Fruit fly (Drosophila melanogaster) ovary, adult (tissue): ENCODE data around the gene CG17375.

Source experiments
- CG17801 ChIP-seq: fragments of 200-800 bp; optimal IDR thresholded peaks from 2 replicates; lab custom pipeline; 2019; ENCODE audit warnings: missing biosample characterization, mild to moderate bottlenecking, missing genetic modification characterization, moderate library complexity; ENCODE audit not compliant: partially characterized antibody

Gene CG17375

dm6 chr2L:6805783-6806182 lies at the start of gene CG17375:
Gene CG17375 (minus strand): TSS chr2L:6805792.
- TF ChIP-seq CG17801: no peak

- TF ChIP-seq CG17801: no peak
Observed at dm6 chr2L:6853917-6854316, 48.3 kb upstream of the CG17375 start.

- no peak for TF ChIP-seq CG17801
Observed at dm6 chr2L:6851963-6852671, 46.5 kb upstream of the CG17375 start, which contains the start of gene Rca1. Gene Rca1 (plus strand): TSS chr2L:6852315.

dm6 chr2L:6850963-6851362 lies 45.4 kb upstream of the CG17375 start:
- TF ChIP-seq CG17801: no peak

DNA sequence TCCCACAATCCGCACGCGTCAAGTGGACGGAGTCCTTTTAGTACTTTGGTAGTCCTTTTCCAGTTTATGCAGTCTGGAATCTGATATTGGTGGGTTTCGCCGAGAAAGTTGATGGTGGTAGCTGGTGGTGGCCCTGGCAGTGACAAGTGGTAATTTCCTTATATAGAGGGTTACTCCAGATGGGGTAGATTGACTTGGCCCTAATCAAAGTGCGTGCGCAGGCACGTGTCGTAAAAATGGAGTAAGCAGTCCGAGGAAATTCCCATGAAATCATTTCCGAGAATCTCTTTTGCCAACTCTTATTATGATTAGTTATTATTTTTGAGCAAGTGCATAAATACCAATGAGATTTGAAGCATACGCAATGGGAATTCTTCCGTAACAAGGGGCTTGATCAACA lies 37.8 kb upstream of the CG17375 start:
- TF ChIP-seq CG17801: no peak

- TF ChIP-seq CG17801: no peak
Observed at dm6 chr2L:6841349-6841748, 35.8 kb upstream of the CG17375 start.

- TF ChIP-seq CG17801: no peak
Observed at dm6 chr2L:6837829-6838228, 32.2 kb upstream of the CG17375 start.

dm6 chr2L:6836114-6836513 lies 30.5 kb upstream of the CG17375 start:
- no peak for TF ChIP-seq CG17801

DNA sequence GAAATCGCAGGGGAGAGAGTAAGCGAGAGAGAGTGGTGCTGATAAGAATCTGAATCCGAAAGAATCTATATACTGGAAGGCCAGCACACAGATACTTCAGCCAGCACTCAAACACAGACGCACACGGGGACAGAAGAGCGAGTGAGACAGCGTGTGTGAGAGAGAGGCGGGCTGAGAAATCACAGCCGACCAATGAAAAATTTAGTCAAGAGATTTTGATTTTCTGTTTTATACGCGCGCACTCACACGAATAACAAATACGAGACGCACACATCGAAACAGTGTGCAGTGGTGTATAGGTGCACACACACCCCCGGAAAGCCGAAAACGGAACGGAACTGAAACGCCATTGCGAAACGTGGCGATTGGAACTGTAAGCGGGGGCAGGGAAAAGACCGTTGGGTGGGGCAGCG lies 28.1 kb upstream of the CG17375 start:
- TF ChIP-seq CG17801: no peak

DNA sequence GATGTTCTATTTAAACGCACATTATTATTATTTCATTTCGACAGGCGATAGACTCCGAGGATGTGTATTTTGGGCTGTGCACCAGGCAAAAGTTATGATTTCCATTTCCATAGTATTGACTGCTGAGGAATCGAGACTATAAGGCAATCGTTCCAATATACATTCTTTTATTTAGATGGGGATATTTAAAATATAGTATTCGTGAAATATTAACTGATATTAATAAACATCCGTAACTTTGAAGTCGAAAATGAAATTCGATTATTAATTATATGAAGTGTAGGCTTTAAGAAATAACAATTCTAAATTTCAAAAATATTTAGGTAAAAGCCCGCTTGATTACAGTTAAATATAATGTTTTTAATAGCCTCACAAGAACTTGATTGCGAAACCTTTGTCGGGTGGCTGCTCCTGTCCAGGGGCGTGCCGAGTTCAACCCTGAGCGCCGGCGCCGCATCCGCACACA lies 24.7 kb upstream of the CG17375 start:
- TF ChIP-seq CG17801: no peak

- no peak for TF ChIP-seq CG17801
Observed at dm6 chr2L:6827558-6828122, 22.0 kb upstream of the CG17375 start.

dm6 chr2L:6826298-6826697 lies 20.7 kb upstream of the CG17375 start:
- no peak for TF ChIP-seq CG17801

DNA sequence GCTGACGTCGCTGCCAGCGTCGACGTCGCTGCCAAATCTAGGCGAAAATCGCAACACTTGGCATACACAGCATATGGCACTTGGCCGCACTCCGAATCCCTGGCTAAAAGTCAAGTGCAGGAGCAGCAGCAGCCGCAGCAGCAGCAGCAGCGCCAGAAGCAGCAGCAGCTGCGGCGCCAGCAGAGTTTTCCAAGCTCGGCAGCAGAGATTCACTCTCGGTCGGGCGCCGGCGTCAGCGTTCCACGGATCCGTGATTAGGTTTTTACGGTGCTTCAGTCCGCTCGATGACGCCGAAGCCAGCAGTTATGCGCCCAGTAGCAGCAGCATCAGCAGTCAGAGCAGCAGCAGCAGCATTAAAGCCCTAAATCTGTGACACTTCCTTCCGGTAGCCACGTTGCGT lies 16.5 kb upstream of the CG17375 start:
- no peak for TF ChIP-seq CG17801

dm6 chr2L:6821631-6822030 lies 16.0 kb upstream of the CG17375 start, which contains the start of gene sens-2:
Gene sens-2 (plus strand): TSS chr2L:6821934.
- TF ChIP-seq CG17801: no peak

dm6 chr2L:6819230-6820049 lies 13.8 kb upstream of the CG17375 start:
- no peak for TF ChIP-seq CG17801

dm6 chr2L:6818357-6818756 lies 12.8 kb upstream of the CG17375 start:
- TF ChIP-seq CG17801: no peak

- TF ChIP-seq CG17801: no peak
Observed at dm6 chr2L:6817493-6817892, 11.9 kb upstream of the CG17375 start.
